Worm (Caenorhabditis elegans): ENCODE results near the gene ZC132.11.

The ZC132.11 gene

DNA sequence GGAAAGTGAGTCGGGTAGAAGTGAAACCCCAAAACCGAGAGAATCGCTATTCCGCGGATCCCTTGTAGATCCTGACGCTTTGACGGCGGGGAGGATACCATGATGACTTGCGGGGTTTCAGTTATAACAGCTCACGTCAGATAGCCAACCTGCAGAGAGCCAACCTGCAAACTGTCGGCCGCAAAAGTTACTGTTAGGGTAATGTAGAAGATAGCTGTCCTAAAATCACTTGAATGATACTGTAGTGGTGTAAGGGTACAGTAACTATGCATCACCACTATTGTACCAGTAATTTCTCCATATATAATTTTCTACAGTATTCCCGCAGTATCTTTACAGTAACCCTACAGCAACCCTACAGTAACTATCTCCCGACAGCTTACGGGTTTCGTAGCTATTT, 34.0 kb upstream of the ZC132.11 start, which contains the start of gene oac-12:
Gene oac-12 (minus strand): TSS at position 101 of the 400 bp plus-strand sequence.
- TF ChIP-seq efl-1 (optimal IDR thresholded peaks at IDR 0.05) (no peak), efl-1 (GFP tag; optimal IDR thresholded peaks at IDR 0.05 in 1 of 2) (no peak), nhr-85 (tag) (peak; percentile 2)

DNA sequence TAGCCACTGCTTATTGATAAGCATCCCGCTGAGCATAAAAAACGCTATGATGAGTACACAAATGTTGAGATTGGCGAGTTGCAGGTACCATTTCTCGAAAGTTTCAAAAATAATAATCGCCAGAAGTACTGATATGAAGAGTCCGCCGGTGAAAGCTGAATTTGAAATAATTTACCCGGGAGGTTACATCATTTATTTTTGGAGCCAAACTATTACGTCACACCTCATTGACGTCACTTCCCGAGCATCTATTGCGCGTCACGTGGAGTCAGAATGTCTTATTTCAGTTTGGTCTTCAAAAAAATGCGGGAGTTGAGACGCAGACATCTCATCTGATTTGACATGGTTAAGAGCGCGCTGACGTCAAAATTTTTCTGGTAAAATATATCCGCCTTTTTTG, 32.3 kb upstream of the ZC132.11 start:
- TF ChIP-seq dpl-1 (GFP tag; optimal IDR thresholded peaks at IDR 0.05) (no peak), lin-39 (tag; optimal IDR thresholded peaks at IDR 0.05) (no peak), pax-3 (tag; optimal IDR thresholded peaks at IDR 0.05) (no peak), elt-2 (tag; optimal IDR thresholded peaks at IDR 0.05) (no peak), efl-1 (optimal IDR thresholded peaks at IDR 0.05) (no peak), efl-1 (GFP tag; optimal IDR thresholded peaks at IDR 0.05 in 1 of 2) (no peak), hlh-17 (GFP tag; optimal IDR thresholded peaks at IDR 0.05; ENCODE audit: borderline replicate concordance) (no peak)

DNA sequence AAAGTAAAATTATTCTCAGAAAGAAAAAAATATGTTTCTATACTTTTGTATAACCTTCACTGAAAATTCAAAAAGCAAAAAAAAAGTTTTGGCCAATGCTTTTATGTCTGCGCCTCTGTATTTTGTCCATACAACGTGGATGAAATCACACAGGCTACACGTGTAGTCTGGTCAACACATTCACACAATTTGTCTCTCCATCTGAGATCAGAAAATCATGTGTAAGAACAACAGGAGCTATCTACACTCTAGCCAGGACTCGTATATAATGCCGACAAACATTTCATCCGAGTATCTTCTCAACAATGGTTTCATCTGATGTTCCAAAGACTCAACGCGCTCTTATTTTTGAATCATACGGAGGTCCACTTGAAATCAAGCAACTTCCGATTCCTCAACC, 28.4 kb upstream of the ZC132.11 start, which contains the start of gene D2063.1:
Gene D2063.1 (plus strand): TSS at position 281 of the 400 bp plus-strand sequence.
- peak; percentile 58 for TF ChIP-seq rnt-1 (tag; optimal IDR thresholded peaks at IDR 0.05)
- peak; percentile 44 for TF ChIP-seq nhr-20 (tag; optimal IDR thresholded peaks at IDR 0.05)
- TF ChIP-seq C16A3.4 (tag; optimal IDR thresholded peaks at IDR 0.05) = no peak
- TF ChIP-seq nhr-11 (tag; optimal IDR thresholded peaks at IDR 0.05) = peak; percentile 13
- TF ChIP-seq swsn-7 (tag; optimal IDR thresholded peaks at IDR 0.05) = no peak
- TF ChIP-seq lin-14 (GFP tag; optimal IDR thresholded peaks at IDR 0.05) = peak; percentile 34
- peak; percentile 53 for TF ChIP-seq nhr-71 (tag; optimal IDR thresholded peaks at IDR 0.05)
- peak; percentile 18; the same call in 1 of the 2 replicates for TF ChIP-seq nhr-19 (GFP tag; conservative IDR thresholded peaks at IDR 0.05)

DNA sequence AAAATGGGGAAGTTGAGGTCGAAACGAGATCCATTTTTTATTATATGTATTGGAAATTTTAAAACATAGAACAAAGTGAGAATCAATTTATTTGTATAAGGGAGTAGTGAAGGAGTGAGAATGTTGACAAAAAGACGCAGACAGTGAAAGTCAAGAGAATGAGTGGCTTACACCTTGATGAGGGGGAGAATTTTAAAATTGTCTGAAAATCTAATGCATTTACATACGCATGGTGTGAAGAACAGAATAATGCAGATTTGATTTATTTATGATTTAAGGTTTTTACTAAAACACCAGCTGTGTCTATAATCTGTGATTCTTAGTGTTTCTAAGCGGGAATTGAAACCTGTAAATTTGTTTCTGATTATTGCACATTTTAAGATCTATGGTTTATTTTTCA, 26.9 kb upstream of the ZC132.11 start, which contains the start of gene nhr-125:
Gene nhr-125 (minus strand): TSS at position 101 of the 400 bp plus-strand sequence.
- TF ChIP-seq ceh-8 (GFP tag; optimal IDR thresholded peaks at IDR 0.05) (no peak), nhr-77 (tag; optimal IDR thresholded peaks at IDR 0.05) (no peak), vab-15 (tag; optimal IDR thresholded peaks at IDR 0.05) (no peak)

DNA sequence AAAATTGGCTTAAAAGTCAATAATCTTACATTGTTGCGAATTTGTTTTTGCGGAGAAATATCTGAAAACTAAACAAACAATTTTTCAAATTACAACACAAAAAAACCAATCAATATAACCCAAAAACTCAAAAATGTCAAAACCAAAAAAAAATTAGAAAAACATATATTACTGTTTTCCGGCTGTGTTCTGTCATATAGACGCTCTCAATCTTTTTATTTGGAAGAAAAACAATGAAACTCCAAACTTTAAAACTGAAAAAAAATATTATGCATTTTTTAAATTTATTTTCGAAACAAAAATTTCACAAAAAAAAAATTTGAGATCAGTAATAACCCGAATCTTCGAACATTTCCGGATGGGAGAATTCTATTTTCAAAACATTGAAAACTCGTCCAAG, 24.2 kb upstream of the ZC132.11 start, which contains the start of gene R02D1.2:
Gene R02D1.2 (minus strand): TSS at position 101 of the 400 bp plus-strand sequence.
- no peak for TF ChIP-seq unc-130 (tag; optimal IDR thresholded peaks at IDR 0.05)
- no peak for TF ChIP-seq fkh-4 (tag; optimal IDR thresholded peaks at IDR 0.05; ENCODE audit: borderline replicate concordance)
- no peak for TF ChIP-seq snpc-4 (tag; optimal IDR thresholded peaks at IDR 0.05)
- TF ChIP-seq C34B4.2 (tag; optimal IDR thresholded peaks at IDR 0.05) = no peak
- TF ChIP-seq elt-3 (tag; optimal IDR thresholded peaks at IDR 0.05) = no peak
- TF ChIP-seq grh-1 (GFP tag; IDR thresholded peaks at IDR 0.05) = no peak
- no peak for TF ChIP-seq lin-15B (tag; optimal IDR thresholded peaks at IDR 0.05)
- no peak for TF ChIP-seq ceh-90 (tag; optimal IDR thresholded peaks at IDR 0.05)
- TF ChIP-seq hpl-2 (GFP tag; optimal IDR thresholded peaks at IDR 0.05) = no peak
- no peak for TF ChIP-seq C16A3.4 (tag; optimal IDR thresholded peaks at IDR 0.05)

DNA sequence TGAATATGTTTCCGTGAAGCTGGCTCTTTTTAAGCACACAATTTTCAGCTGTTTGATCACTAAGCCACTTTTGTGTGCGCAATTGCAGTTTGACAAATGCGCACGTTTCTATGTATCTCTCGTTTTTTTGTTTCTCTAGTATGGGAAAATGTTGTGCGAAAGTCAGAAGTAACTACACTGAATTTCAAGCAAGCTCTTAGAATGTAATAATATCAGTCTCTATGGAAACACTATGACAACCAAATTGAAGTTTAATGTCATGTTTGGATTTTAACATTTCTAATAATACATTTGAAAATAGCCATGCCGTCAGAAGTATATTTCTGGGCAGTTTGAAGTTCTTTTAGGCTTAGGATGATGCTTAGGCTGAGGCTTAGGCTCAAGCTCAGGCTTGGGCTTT, 21.4 kb upstream of the ZC132.11 start, which contains the start of gene ZC132.9:
Gene ZC132.9 (minus strand): TSS at position 101 of the 400 bp plus-strand sequence.
- no peak for TF ChIP-seq C34B4.2 (tag; optimal IDR thresholded peaks at IDR 0.05)
- TF ChIP-seq nhr-90 (tag; optimal IDR thresholded peaks at IDR 0.05; ENCODE audit: poor library complexity) = no peak
- peak; percentile 8 for TF ChIP-seq nhr-20 (tag; optimal IDR thresholded peaks at IDR 0.05)
- peak; percentile 38 for TF ChIP-seq fkh-8 (tag; optimal IDR thresholded peaks at IDR 0.05)

DNA sequence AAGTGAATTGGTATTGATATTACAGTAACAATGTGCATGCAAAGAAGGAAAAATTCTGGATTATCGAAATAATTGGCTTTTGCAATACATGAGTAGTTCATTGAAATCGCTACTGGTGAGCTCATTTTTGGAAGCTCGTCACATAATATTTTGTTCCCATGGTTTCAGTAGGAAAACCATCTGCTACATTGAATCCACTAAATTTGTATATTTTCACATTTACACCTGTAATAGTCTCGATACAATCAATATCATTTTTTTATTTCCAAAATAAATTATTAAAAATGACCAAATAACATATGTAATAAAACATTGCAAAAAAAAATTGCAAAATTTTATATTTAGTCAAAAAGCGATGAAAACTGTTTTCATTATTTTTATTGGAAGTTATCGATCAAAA, 16.6 kb upstream of the ZC132.11 start, which contains the start of gene srh-192:
Gene srh-192 (minus strand): TSS at position 101 of the 400 bp plus-strand sequence.
- TF ChIP-seq ztf-4 (tag; optimal IDR thresholded peaks at IDR 0.05) (no peak), swsn-7 (tag; optimal IDR thresholded peaks at IDR 0.05) (no peak), blmp-1 (tag; optimal IDR thresholded peaks at IDR 0.05) (no peak), egl-13 (tag; optimal IDR thresholded peaks at IDR 0.05) (no peak), rnt-1 (tag; optimal IDR thresholded peaks at IDR 0.05) (no peak)

Data from whole organism, L1 larva.